Worm (Caenorhabditis elegans): ENCODE results near the gene ZK994.6.

- TF ChIP-seq elt-3 (tag; optimal IDR thresholded peaks at IDR 0.05) (no peak), egl-27 (tag; optimal IDR thresholded peaks at IDR 0.05) (no peak), nhr-237 (tag; optimal IDR thresholded peaks at IDR 0.05) (no peak), lsy-2 (tag; optimal IDR thresholded peaks at IDR 0.05) (no peak), R02D3.7 (tag; optimal IDR thresholded peaks at IDR 0.05) (no peak), mdl-1 (tag; optimal IDR thresholded peaks at IDR 0.05) (no peak), ZK546.5 (tag; optimal IDR thresholded peaks at IDR 0.05) (no peak), nhr-129 (tag; optimal IDR thresholded peaks at IDR 0.05) (no peak), snpc-4 (tag; optimal IDR thresholded peaks at IDR 0.05) (no peak), mbf-1 (tag; optimal IDR thresholded peaks at IDR 0.05) (no peak), unc-55 (GFP tag; optimal IDR thresholded peaks at IDR 0.05) (no peak), nhr-25 (tag; optimal IDR thresholded peaks at IDR 0.05) (no peak)
These were observed 29.0 kb upstream of the ZK994.6 start, which contains the start of gene his-39 for ce11 chrV:8536213-8536612.

All from whole organism, L2 larva.